Fruit fly (Drosophila melanogaster) whole organism, embryonic: Measurements from ENCODE around the gene Kal1.

Source experiments
- ATbp ChIP-seq: fragments of 200-800 bp; sonication (Bioruptor generic); optimal IDR thresholded peaks from 2 replicates; lab custom pipeline; 2017; ENCODE audit warnings: missing biosample characterization, mild to moderate bottlenecking, missing genetic modification characterization, missing genetic modification reagents
- Bdp1 ChIP-seq: fragments of 200-800 bp; sonication (Bioruptor generic); optimal IDR thresholded peaks from 3 replicates; lab custom pipeline; 2016; ENCODE audit warnings: missing biosample characterization, missing genetic modification characterization
- CG13624 ChIP-seq: fragments of 200-800 bp; sonication (Bioruptor generic); optimal IDR thresholded peaks from 2 replicates; lab custom pipeline; 2016; ENCODE audit warnings: missing biosample characterization, missing genetic modification characterization
- CG16863 ChIP-seq: fragments of 200-800 bp; sonication (Bioruptor generic); optimal IDR thresholded peaks from 3 replicates; lab custom pipeline; 2016; ENCODE audit warnings: missing biosample characterization, missing genetic modification characterization
- CG17361 ChIP-seq: fragments of 200-800 bp; sonication (Bioruptor generic); IDR thresholded peaks from 3 replicates; pipeline ENCODE4 v1.3.6; 2022; ENCODE audit warnings: missing biosample characterization, missing genetic modification characterization
- CG18764 ChIP-seq: fragments of 200-800 bp; sonication (Bioruptor generic); optimal IDR thresholded peaks from 3 replicates; lab custom pipeline; 2016; ENCODE audit warnings: missing biosample characterization, missing genetic modification characterization
- CG2120 ChIP-seq: fragments of 200-800 bp; sonication (Bioruptor generic); optimal IDR thresholded peaks from 3 replicates; lab custom pipeline; 2016; ENCODE audit warnings: missing biosample characterization, missing genetic modification characterization
- CG30403 ChIP-seq: fragments of 200-800 bp; sonication (Bioruptor generic); optimal IDR thresholded peaks from 3 replicates; lab custom pipeline; 2016; ENCODE audit warnings: missing biosample characterization, missing genetic modification characterization
- CG31365 ChIP-seq: fragments of 200-800 bp; sonication (Bioruptor generic); optimal IDR thresholded peaks from 2 replicates; lab custom pipeline; 2018; ENCODE audit warnings: missing biosample characterization, mild to moderate bottlenecking, missing genetic modification characterization
- CG34224 ChIP-seq: fragments of 200-800 bp; sonication (Bioruptor generic); IDR thresholded peaks from 3 replicates; pipeline ENCODE4 v1.3.6; 2022; ENCODE audit warnings: missing biosample characterization, missing genetic modification characterization; ENCODE audit not compliant: partially characterized antibody
- CG4707 ChIP-seq: fragments of 200-800 bp; sonication (Bioruptor generic); optimal IDR thresholded peaks from 2 replicates; lab custom pipeline; 2018; ENCODE audit warnings: missing biosample characterization, mild to moderate bottlenecking, missing genetic modification characterization, moderate library complexity
- CG8388 ChIP-seq: fragments of 200-800 bp; sonication (Bioruptor generic); optimal IDR thresholded peaks from 2 replicates; lab custom pipeline; 2019; ENCODE audit warnings: missing biosample characterization, mild to moderate bottlenecking, missing genetic modification characterization, moderate library complexity
- Chrac-16 ChIP-seq: fragments of 200-800 bp; sonication (Bioruptor generic); optimal IDR thresholded peaks from 3 replicates; lab custom pipeline; 2016; ENCODE audit warnings: missing biosample characterization, missing genetic modification characterization
- CkIIα-i1 ChIP-seq: fragments of 200-800 bp; sonication (Bioruptor generic); IDR thresholded peaks from 2 replicates; pipeline ENCODE4 v1.3.6; 2022; ENCODE audit warnings: missing biosample characterization, missing genetic modification characterization
- CrebB ChIP-seq: fragments of 200-800 bp; sonication (Bioruptor generic); optimal IDR thresholded peaks from 3 replicates; lab custom pipeline; 2018; ENCODE audit warnings: missing biosample characterization, mild to moderate bottlenecking, missing genetic modification characterization
- Eip74EF ChIP-seq, 2 experiments: fragments of 200-800 bp in 1 of 2; fragments of >200 bp in 1 of 2; sonication (Bioruptor generic) in 1 of 2; optimal IDR thresholded peaks; 2 replicates each; lab custom pipeline; 2017 to 2019; ENCODE audit warnings: missing biosample characterization in 2 of 2, missing genetic modification characterization in 2 of 2, mild to moderate bottlenecking in 1 of 2, moderate library complexity in 1 of 2
- Elba2 ChIP-seq: fragments of 200-800 bp; sonication (Bioruptor generic); optimal IDR thresholded peaks from 3 replicates; lab custom pipeline; 2016; ENCODE audit warnings: missing biosample characterization, missing genetic modification characterization
- Fer2 ChIP-seq: fragments of 200-800 bp; sonication (Bioruptor generic); optimal IDR thresholded peaks from 2 replicates; lab custom pipeline; 2018; ENCODE audit warnings: missing biosample characterization, mild to moderate bottlenecking, missing genetic modification characterization, moderate library complexity
- H2.0 ChIP-seq: fragments of 200-800 bp; sonication (Bioruptor generic); IDR thresholded peaks from 2 replicates; pipeline ENCODE4 v1.3.6; 2022; ENCODE audit warnings: missing biosample characterization, missing genetic modification characterization
- HLH3B ChIP-seq: fragments of 200-800 bp; sonication (Bioruptor generic); IDR thresholded peaks from 2 replicates; pipeline ENCODE4 v1.3.6; 2022; ENCODE audit warnings: missing biosample characterization, missing genetic modification characterization
- Hr39 ChIP-seq: fragments of >200 bp; optimal IDR thresholded peaks from 2 replicates; lab custom pipeline; 2017
- Hr78 ChIP-seq, 2 experiments: fragments of 200-800 bp in 1 of 2; fragments of >200 bp in 1 of 2; sonication (Bioruptor generic) in 1 of 2; optimal IDR thresholded peaks; 2 replicates each; lab custom pipeline; 2017 to 2019; ENCODE audit warnings: missing biosample characterization in 2 of 2, missing genetic modification characterization in 2 of 2, mild to moderate bottlenecking in 1 of 2, moderate library complexity in 1 of 2
- Hsf ChIP-seq: fragments of 200-800 bp; sonication (Bioruptor generic); optimal IDR thresholded peaks from 3 replicates; lab custom pipeline; 2016; ENCODE audit warnings: missing biosample characterization, missing genetic modification characterization
- Lpt ChIP-seq: fragments of >200 bp; optimal IDR thresholded peaks from 2 replicates; lab custom pipeline; 2018; ENCODE audit warnings: missing biosample characterization, missing genetic modification characterization
- Mad ChIP-seq: fragments of 200-800 bp; sonication (Bioruptor generic); optimal IDR thresholded peaks from 2 replicates; lab custom pipeline; 2016; ENCODE audit warnings: missing biosample characterization, missing genetic modification characterization
- Oaz ChIP-seq: fragments of 200-800 bp; sonication (Bioruptor generic); IDR thresholded peaks from 2 replicates; pipeline ENCODE4 v1.3.6; 2022; ENCODE audit warnings: missing biosample characterization, missing genetic modification characterization
- Pdp1 ChIP-seq, 2 experiments: fragments of 200-800 bp; sonication (Bioruptor generic); optimal IDR thresholded peaks; 3 replicates each; lab custom pipeline; 2016; ENCODE audit warnings: missing biosample characterization in 2 of 2, missing genetic modification characterization in 2 of 2, mild to moderate bottlenecking in 1 of 2, moderate library complexity in 1 of 2
- Sox100B ChIP-seq: fragments of 200-800 bp; sonication (Bioruptor generic); optimal IDR thresholded peaks from 3 replicates; lab custom pipeline; 2018; ENCODE audit warnings: missing biosample characterization, mild to moderate bottlenecking, missing genetic modification characterization
- Spps ChIP-seq: fragments of 200-800 bp; sonication (Bioruptor generic); optimal IDR thresholded peaks from 2 replicates; lab custom pipeline; 2018; ENCODE audit warnings: missing biosample characterization, mild to moderate bottlenecking, missing genetic modification characterization
- Ssrp ChIP-seq: fragments of 200-800 bp; sonication (Bioruptor generic); optimal IDR thresholded peaks from 2 replicates; lab custom pipeline; 2018; ENCODE audit warnings: missing biosample characterization, mild to moderate bottlenecking, missing genetic modification characterization, moderate library complexity
- bcd ChIP-seq: fragments of 200-800 bp; sonication (Bioruptor generic); optimal IDR thresholded peaks from 2 replicates; lab custom pipeline; 2017; ENCODE audit warnings: missing biosample characterization, mild to moderate bottlenecking, missing genetic modification characterization
- chm ChIP-seq: fragments of 200-800 bp; sonication (Bioruptor generic); IDR thresholded peaks from 2 replicates; pipeline ENCODE4 v1.3.6; 2022; ENCODE audit warnings: missing biosample characterization, missing genetic modification characterization
- dpn ChIP-seq, 2 experiments: fragments of 200-800 bp; sonication (Bioruptor generic); optimal IDR thresholded peaks; 3 replicates each; lab custom pipeline; 2016; ENCODE audit warnings: missing biosample characterization in 2 of 2, missing genetic modification characterization in 2 of 2
- gsb ChIP-seq: fragments of 200-800 bp; sonication (Bioruptor generic); IDR thresholded peaks from 2 replicates; pipeline ENCODE4 v1.3.6; 2022; ENCODE audit warnings: missing biosample characterization, missing genetic modification characterization
- hth ChIP-seq: fragments of >200 bp; optimal IDR thresholded peaks from 2 replicates; lab custom pipeline; 2017; ENCODE audit warnings: inconsistent platforms
- jing ChIP-seq: fragments of 200-800 bp; sonication (Bioruptor generic); optimal IDR thresholded peaks from 2 replicates; lab custom pipeline; 2018; ENCODE audit warnings: missing biosample characterization, mild to moderate bottlenecking, missing genetic modification characterization
- kay ChIP-seq: fragments of 200-800 bp; sonication (Bioruptor generic); optimal IDR thresholded peaks from 2 replicates; lab custom pipeline; 2016; ENCODE audit warnings: missing biosample characterization, missing genetic modification characterization
- knrl ChIP-seq: fragments of 200-800 bp; sonication (Bioruptor generic); IDR thresholded peaks from 3 replicates; pipeline ENCODE4 v1.3.6; 2022; ENCODE audit warnings: missing biosample characterization, missing genetic modification characterization; ENCODE audit not compliant: partially characterized antibody
- repo ChIP-seq: fragments of 200-800 bp; sonication (Bioruptor generic); optimal IDR thresholded peaks from 2 replicates; lab custom pipeline; 2016; ENCODE audit warnings: missing biosample characterization, missing genetic modification characterization
- run ChIP-seq: fragments of 200-800 bp; sonication (Bioruptor generic); optimal IDR thresholded peaks from 3 replicates; lab custom pipeline; 2018; ENCODE audit warnings: missing biosample characterization, mild to moderate bottlenecking, missing genetic modification characterization
- sens-2 ChIP-seq: fragments of 200-800 bp; sonication (Bioruptor generic); IDR thresholded peaks from 2 replicates; pipeline ENCODE4 v1.3.6; 2022; ENCODE audit warnings: missing biosample characterization, missing genetic modification characterization
- shn ChIP-seq: fragments of 200-800 bp; sonication (Bioruptor generic); optimal IDR thresholded peaks from 3 replicates; lab custom pipeline; 2016; ENCODE audit warnings: missing biosample characterization, missing genetic modification characterization
- sisA ChIP-seq: fragments of 200-800 bp; sonication (Bioruptor generic); IDR thresholded peaks from 2 replicates; pipeline ENCODE4 v1.3.6; 2022; ENCODE audit warnings: missing biosample characterization, missing genetic modification characterization
- slbo ChIP-seq: fragments of 200-800 bp; sonication (Bioruptor generic); IDR thresholded peaks from 2 replicates; pipeline ENCODE4 v1.3.6; 2022; ENCODE audit warnings: missing biosample characterization, missing genetic modification characterization
- sna ChIP-seq: fragments of 200-800 bp; sonication (Bioruptor generic); IDR thresholded peaks from 2 replicates; pipeline ENCODE4 v1.3.6; 2022; ENCODE audit warnings: missing biosample characterization, missing genetic modification characterization; ENCODE audit not compliant: partially characterized antibody
- toy ChIP-seq: fragments of 200-800 bp; sonication (Bioruptor generic); IDR thresholded peaks from 2 replicates; pipeline ENCODE4 v1.3.6; 2022; ENCODE audit warnings: missing biosample characterization, missing genetic modification characterization
- vnd ChIP-seq: fragments of 200-800 bp; sonication (Bioruptor generic); IDR thresholded peaks from 3 replicates; pipeline ENCODE4 v1.3.6; 2022; ENCODE audit warnings: missing biosample characterization, missing genetic modification characterization; ENCODE audit not compliant: partially characterized antibody
- yki ChIP-seq: fragments of >200 bp; optimal IDR thresholded peaks from 3 replicates; lab custom pipeline; 2018
- zfh2 ChIP-seq: fragments of 200-800 bp; sonication (Bioruptor generic); optimal IDR thresholded peaks from 2 replicates; lab custom pipeline; 2016; ENCODE audit warnings: missing biosample characterization, missing genetic modification characterization

Gene Kal1

DNA sequence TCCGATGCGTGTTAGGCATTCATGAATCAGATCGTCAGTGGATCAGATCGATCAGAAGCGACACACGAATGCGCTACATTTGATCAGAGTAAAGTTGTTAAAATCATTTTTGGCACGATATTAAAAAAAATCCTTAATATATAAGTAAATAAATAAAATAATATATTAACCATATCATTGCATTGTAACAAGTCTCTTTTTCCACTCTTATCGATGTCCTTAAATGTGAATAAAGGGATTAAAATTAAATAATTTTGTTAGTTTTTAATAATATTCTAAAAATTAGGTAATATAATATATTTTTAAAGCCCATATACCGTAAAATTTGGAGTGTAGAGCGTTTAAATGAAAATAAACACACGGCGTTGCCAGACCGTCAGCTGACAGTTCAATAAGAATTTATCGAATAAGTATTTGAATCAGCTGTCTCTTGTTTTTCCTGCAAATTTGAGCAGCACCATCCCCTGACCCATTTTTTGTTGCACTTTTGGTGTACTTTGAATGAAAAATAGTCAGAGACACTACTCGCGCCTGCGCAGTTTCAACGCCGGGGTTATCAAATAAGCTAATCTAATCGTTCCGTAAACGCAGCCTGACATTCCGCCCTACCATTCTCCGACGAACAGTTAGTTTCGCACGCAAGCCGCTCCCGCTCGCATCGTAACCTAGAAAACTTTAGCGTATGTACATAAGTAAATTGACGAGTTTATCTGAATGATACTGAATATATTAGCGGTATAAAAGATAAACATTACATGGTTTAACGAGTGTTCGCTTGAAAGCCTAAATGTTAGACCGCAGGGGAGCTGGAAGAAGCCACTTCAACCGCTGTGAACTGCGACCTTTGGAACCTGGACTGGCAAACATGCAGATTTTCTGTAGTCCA, 11.0 kb downstream of the Kal1 start, which contains the start of the genes p38a and CG6178 (continued):
- TF ChIP-seq hth (lab: Kevin White, UChicago) = no peak
- peak; percentile 68 for TF ChIP-seq shn (GFP tag; lab: Kevin White, UChicago)
- TF ChIP-seq Bdp1 (GFP tag; lab: Kevin White, UChicago) = peak; percentile 33
- TF ChIP-seq ATbp (GFP tag; lab: Kevin White, UChicago) = peak; percentile 93
- peak; percentile 28 for TF ChIP-seq CG16863 (GFP tag; lab: Kevin White, UChicago)
- peak; percentile 100 for TF ChIP-seq CG17361
- peak; percentile 56 for TF ChIP-seq CG13624
- TF ChIP-seq run (tag; lab: Kevin White, UChicago) = peak; percentile 96
- TF ChIP-seq Elba2 (GFP tag; lab: Kevin White, UChicago) = peak; percentile 89
- TF ChIP-seq sna (GFP tag; lab: Robert Waterston, UW) = no peak
- peak; percentile 90 for TF ChIP-seq Oaz (GFP tag; lab: Robert Waterston, UW)
- TF ChIP-seq CG8388 (GFP tag; lab: Kevin White, UChicago) = peak; percentile 97
- TF ChIP-seq CrebB = peak; percentile 82
- peak; percentile 92 for TF ChIP-seq Spps
- peak; percentile 92 for TF ChIP-seq kay (GFP tag; lab: Kevin White, UChicago)
- peak; percentile 86 for TF ChIP-seq CG18764 (GFP tag; lab: Kevin White, UChicago)
- peak; percentile 99 for TF ChIP-seq Ssrp (tag; lab: Kevin White, UChicago)
- no peak for TF ChIP-seq Hr39 (lab: Kevin White, UChicago)
- TF ChIP-seq Sox100B (GFP tag; lab: Kevin White, UChicago) = peak; percentile 99
- peak; percentile 82 for TF ChIP-seq jing (GFP tag; lab: Kevin White, UChicago)
- TF ChIP-seq CG4707 (GFP tag; lab: Kevin White, UChicago) = peak; percentile 75
- TF ChIP-seq CG30403 (GFP tag; lab: Kevin White, UChicago) = peak; percentile 95
- peak; percentile 98 for TF ChIP-seq slbo (GFP tag; lab: Robert Waterston, UW)
- TF ChIP-seq zfh2 (GFP tag; lab: Kevin White, UChicago) = peak; percentile 86
- peak; percentile 9 for TF ChIP-seq CG31365 (tag; lab: Kevin White, UChicago)
- TF ChIP-seq CG2120 (GFP tag; lab: Kevin White, UChicago) = peak; percentile 90
- peak; percentile 94 for TF ChIP-seq H2.0
- peak; percentile 43 to 53 for TF ChIP-seq Pdp1 (GFP tag; optimal IDR thresholded peaks at IDR 0.05; lab: Kevin White, UChicago)
- no peak for TF ChIP-seq vnd (GFP tag; lab: Robert Waterston, UW)
- TF ChIP-seq repo (GFP tag; lab: Kevin White, UChicago) = no peak
- peak; percentile 89 for TF ChIP-seq Chrac-16
- TF ChIP-seq Hsf (GFP tag; lab: Kevin White, UChicago) = peak; percentile 66
- TF ChIP-seq HLH3B = peak; percentile 97
- TF ChIP-seq CG34224 (GFP tag; lab: Robert Waterston, UW) = 0 out of 3 replicates have a peak, but pooled peaks have one; percentile 25
- TF ChIP-seq yki (lab: Kevin White, UChicago) = no peak
- TF ChIP-seq Hr78 (GFP tag; optimal IDR thresholded peaks at IDR 0.05; lab: Kevin White, UChicago) = peak in 1 of 2 experiments; percentile 83
- TF ChIP-seq Fer2 (tag; lab: Kevin White, UChicago) = peak; percentile 97
- peak; percentile 98 for TF ChIP-seq bcd (GFP tag; lab: Kevin White, UChicago)
- TF ChIP-seq sens-2 (GFP tag; lab: Robert Waterston, UW) = peak; percentile 83
- TF ChIP-seq Mad (GFP tag; lab: Kevin White, UChicago) = peak; percentile 73
- TF ChIP-seq chm = peak; percentile 65; the same call in 1 of the 2 replicates
- TF ChIP-seq Eip74EF (GFP tag; optimal IDR thresholded peaks at IDR 0.05; lab: Kevin White, UChicago) = peak in 1 of 2 experiments; percentile 97
- TF ChIP-seq sisA = peak; percentile 97
- peak; percentile 51 to 94 for TF ChIP-seq dpn (GFP tag; optimal IDR thresholded peaks at IDR 0.05; lab: Kevin White, UChicago)
- no peak for TF ChIP-seq Lpt (GFP tag; lab: Kevin White, UChicago)
- no peak for TF ChIP-seq knrl (GFP tag; lab: Robert Waterston, UW)
- TF ChIP-seq gsb = peak; percentile 93
- TF ChIP-seq CkIIα-i1 (GFP tag; lab: Robert Waterston, UW) = peak; percentile 87; the same call in 1 of the 2 replicates
- TF ChIP-seq toy (GFP tag; lab: Robert Waterston, UW) = peak; percentile 82
